Worm (Caenorhabditis elegans) whole organism, L3 larva: ENCODE measurements around the gene mltn-9.
"Not testable (repeated sequence)": the region's sequence is repeated elsewhere in the genome, so short reads cannot be mapped to it uniquely, and the experiment has no call there.

Source experiments
- ama-1 ChIP-seq: fragments of 150-350 bp; optimal IDR thresholded peaks from 2 replicates; lab custom pipeline; 2018
- ceh-16 ChIP-seq: sonication (generic microtip); optimal IDR thresholded peaks from 2 replicates; lab custom pipeline; 2017; ENCODE audit warnings: missing biosample characterization, missing genetic modification characterization
- elt-3 ChIP-seq, 3 experiments: fragments of 150-350 bp in 1 of 3; sonication (generic microtip) in 2 of 3; optimal IDR thresholded peaks; 2 replicates in 2 of 3; 4 replicates in 1 of 3; lab custom pipeline; 2014 to 2017; ENCODE audit warnings: missing biosample characterization in 3 of 3, missing genetic modification characterization in 3 of 3
- lin-15B ChIP-seq: fragments of 150-350 bp; optimal IDR thresholded peaks from 2 replicates; lab custom pipeline; 2014; ENCODE audit warnings: missing biosample characterization, missing genetic modification characterization
- nhr-11 ChIP-seq: fragments of 150-350 bp; optimal IDR thresholded peaks from 2 replicates; lab custom pipeline; 2014; ENCODE audit warnings: missing biosample characterization, missing genetic modification characterization
- nhr-12 ChIP-seq: fragments of 150-350 bp; optimal IDR thresholded peaks from 2 replicates; lab custom pipeline; 2014; ENCODE audit warnings: missing biosample characterization, missing genetic modification characterization
- nhr-77 ChIP-seq: fragments of 150-350 bp; optimal IDR thresholded peaks from 2 replicates; lab custom pipeline; 2014; ENCODE audit warnings: missing biosample characterization, missing genetic modification characterization
- skn-1 ChIP-seq: fragments of 150-350 bp; optimal IDR thresholded peaks from 2 replicates; lab custom pipeline; 2014; ENCODE audit warnings: missing biosample characterization, missing genetic modification characterization

DNA sequence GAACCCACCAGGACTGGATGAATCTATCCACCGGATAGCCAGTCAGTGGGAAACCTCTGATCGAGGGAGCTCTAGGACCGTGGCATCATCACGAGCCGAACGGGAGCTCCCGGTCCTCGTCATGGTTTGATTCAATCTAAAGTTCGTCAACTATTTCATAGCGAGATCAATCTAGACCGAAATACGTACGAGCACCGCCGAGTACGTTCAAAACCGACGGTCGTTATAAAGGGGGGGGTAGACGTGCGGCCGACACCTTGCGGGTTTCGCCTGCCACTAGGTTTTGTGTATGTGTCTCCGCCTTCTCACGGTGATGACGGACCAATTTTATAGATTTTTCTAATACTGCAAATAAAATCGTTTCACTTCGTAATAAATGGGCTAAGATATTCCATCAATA is 20.1 kb downstream of the mltn-9 start:
- TF ChIP-seq ceh-16 (tag; lab: Kevin White, UChicago); skn-1 (tag; lab: Kevin White, UChicago); nhr-77 (tag; lab: Kevin White, UChicago); elt-3 (tag; optimal IDR thresholded peaks at IDR 0.05; lab: Kevin White, UChicago); nhr-11; ama-1; lin-15B (tag; lab: Kevin White, UChicago); nhr-12: not testable (repeated sequence)
